Worm (Caenorhabditis elegans) whole organism, young adult: ENCODE results near the gene str-41.

Experiments used
- B0019.2 ChIP-seq: fragments of 200-800 bp; sonication (Bioruptor generic); conservative IDR thresholded peaks from 2 replicates; pipeline ENCODE4 v1.3.6; 2022; ENCODE audit warnings: missing genetic modification reagents, missing genetic modification characterization, missing compliant biosample characterization
- C06A6.2 ChIP-seq: fragments of 200-800 bp; sonication (Bioruptor generic); conservative IDR thresholded peaks from 2 replicates; pipeline ENCODE4 v1.3.6; 2022; ENCODE audit warnings: missing genetic modification characterization, missing compliant biosample characterization
- F10E7.11 ChIP-seq: sonication (generic microtip); optimal IDR thresholded peaks from 2 replicates; lab custom pipeline; 2017; ENCODE audit warnings: mild to moderate bottlenecking, missing genetic modification characterization, moderate library complexity, missing compliant biosample characterization
- F37B4.10 ChIP-seq: fragments of 200-800 bp; sonication (Bioruptor generic); IDR thresholded peaks from 2 replicates; pipeline ENCODE4 v1.3.6; 2022; ENCODE audit warnings: missing genetic modification characterization, missing compliant biosample characterization
- F57A8.1 ChIP-seq: fragments of 200-800 bp; sonication (Bioruptor generic); optimal IDR thresholded peaks from 2 replicates; lab custom pipeline; 2018; ENCODE audit warnings: mild to moderate bottlenecking, missing genetic modification characterization, moderate library complexity, missing compliant biosample characterization
- F57C9.4 ChIP-seq: sonication (generic microtip); optimal IDR thresholded peaks from 2 replicates; lab custom pipeline; 2017; ENCODE audit warnings: mild to moderate bottlenecking, missing genetic modification characterization, missing compliant biosample characterization
- Y53G8AR.9 ChIP-seq: fragments of 200-800 bp; sonication (Bioruptor generic); conservative IDR thresholded peaks from 2 replicates; pipeline ENCODE4 v1.3.6; 2022; ENCODE audit warnings: missing genetic modification reagents, missing genetic modification characterization, missing compliant biosample characterization
- Y79H2A.3 ChIP-seq: fragments of 200-800 bp; sonication (Bioruptor generic); conservative IDR thresholded peaks from 2 replicates; pipeline ENCODE4 v1.3.6; 2022; ENCODE audit warnings: missing genetic modification reagents, missing genetic modification characterization, missing compliant biosample characterization
- aptf-3 ChIP-seq: fragments of 200-800 bp; sonication (Bioruptor generic); IDR thresholded peaks from 2 replicates; pipeline ENCODE4 v1.3.6; 2022; ENCODE audit warnings: missing genetic modification characterization, missing compliant biosample characterization
- attf-3 ChIP-seq: fragments of 200-800 bp; sonication (Bioruptor generic); conservative IDR thresholded peaks from 2 replicates; pipeline ENCODE4 v1.3.6; 2022; ENCODE audit warnings: missing genetic modification reagents, missing genetic modification characterization, missing compliant biosample characterization
- attf-6 ChIP-seq: fragments of 200-800 bp; sonication (Bioruptor generic); IDR thresholded peaks from 2 replicates; pipeline ENCODE4 v1.3.6; 2022; ENCODE audit warnings: missing genetic modification reagents, missing genetic modification characterization, missing compliant biosample characterization
- ceh-27 ChIP-seq: fragments of 200-800 bp; sonication (Bioruptor generic); optimal IDR thresholded peaks from 2 replicates; lab custom pipeline; 2018; ENCODE audit warnings: mild to moderate bottlenecking, missing genetic modification characterization, moderate library complexity, missing compliant biosample characterization
- dox-1 ChIP-seq: fragments of 200-800 bp; sonication (Bioruptor generic); IDR thresholded peaks from 2 replicates; pipeline ENCODE4 v1.3.6; 2022; ENCODE audit warnings: missing genetic modification reagents, missing genetic modification characterization, missing compliant biosample characterization
- fkh-3 ChIP-seq: sonication (generic microtip); optimal IDR thresholded peaks from 2 replicates; lab custom pipeline; 2016; ENCODE audit warnings: mild to moderate bottlenecking, missing genetic modification characterization, missing compliant biosample characterization
- hmg-1.2 ChIP-seq: fragments of 200-800 bp; sonication (Bioruptor generic); IDR thresholded peaks from 2 replicates; pipeline ENCODE4 v1.3.6; 2022; ENCODE audit warnings: missing genetic modification reagents, missing genetic modification characterization, missing compliant biosample characterization
- hmg-20 ChIP-seq: fragments of 200-800 bp; sonication (Bioruptor generic); IDR thresholded peaks from 2 replicates; pipeline ENCODE4 v1.3.6; 2022; ENCODE audit warnings: missing genetic modification reagents, missing genetic modification characterization, missing compliant biosample characterization
- let-526 ChIP-seq: fragments of 200-800 bp; sonication (Bioruptor generic); IDR thresholded peaks from 2 replicates; pipeline ENCODE4 v1.3.6; 2022; ENCODE audit warnings: missing genetic modification reagents, missing genetic modification characterization, missing compliant biosample characterization
- let-607 ChIP-seq, 2 experiments: fragments of 200-800 bp in 1 of 2; sonication (Bioruptor generic) in 1 of 2; sonication (generic microtip) in 1 of 2; optimal IDR thresholded peaks; 2 replicates each; lab custom pipeline; 2016 to 2018; ENCODE audit warnings: mild to moderate bottlenecking in 2 of 2, missing compliant biosample characterization in 2 of 2, missing genetic modification characterization in 2 of 2, moderate library complexity in 2 of 2, missing genotype in 1 of 2
- lin-40 ChIP-seq: sonication (generic microtip); optimal IDR thresholded peaks from 2 replicates; lab custom pipeline; 2016; ENCODE audit warnings: missing genetic modification characterization, mild to moderate bottlenecking, missing compliant biosample characterization, missing genotype, missing genetic modification reagents
- lsl-1 ChIP-seq: fragments of 200-800 bp; sonication (Bioruptor generic); optimal IDR thresholded peaks from 2 replicates; lab custom pipeline; 2018; ENCODE audit warnings: mild to moderate bottlenecking, missing genetic modification characterization, moderate library complexity, missing compliant biosample characterization
- mcd-1 ChIP-seq: fragments of 200-800 bp; sonication (Bioruptor generic); IDR thresholded peaks from 2 replicates; pipeline ENCODE4 v1.3.6; 2022; ENCODE audit warnings: missing genetic modification reagents, missing genetic modification characterization, missing compliant biosample characterization
- mes-4 ChIP-seq: sonication (generic microtip); optimal IDR thresholded peaks from 2 replicates; lab custom pipeline; 2016; ENCODE audit warnings: missing genotype, missing genetic modification characterization, missing compliant biosample characterization
- nhr-179 ChIP-seq: sonication (generic microtip); optimal IDR thresholded peaks from 2 replicates; lab custom pipeline; 2016; ENCODE audit warnings: mild to moderate bottlenecking, missing genetic modification characterization, missing compliant biosample characterization
- nhr-27 ChIP-seq: fragments of 200-800 bp; sonication (Bioruptor generic); optimal IDR thresholded peaks from 2 replicates; lab custom pipeline; 2018; ENCODE audit warnings: mild to moderate bottlenecking, missing genetic modification characterization, moderate library complexity, missing compliant biosample characterization
- nhr-80 ChIP-seq: sonication (generic microtip); optimal IDR thresholded peaks from 2 replicates; lab custom pipeline; 2016; ENCODE audit warnings: missing genetic modification characterization, missing compliant biosample characterization
- nhr-90 ChIP-seq: sonication (generic microtip); optimal IDR thresholded peaks from 2 replicates; lab custom pipeline; 2016; ENCODE audit warnings: missing genotype, mild to moderate bottlenecking, missing genetic modification characterization, missing compliant biosample characterization
- rcor-1 ChIP-seq: fragments of 200-800 bp; sonication (Bioruptor generic); IDR thresholded peaks from 2 replicates; pipeline ENCODE4 v1.3.6; 2022; ENCODE audit warnings: missing genetic modification reagents, missing genetic modification characterization, missing compliant biosample characterization
- repo-1 ChIP-seq: sonication (generic microtip); optimal IDR thresholded peaks from 2 replicates; lab custom pipeline; 2017; ENCODE audit warnings: mild to moderate bottlenecking, missing genetic modification characterization, missing compliant biosample characterization
- sdz-38 ChIP-seq: sonication (generic microtip); optimal IDR thresholded peaks from 2 replicates; lab custom pipeline; 2016; ENCODE audit warnings: missing genotype, missing genetic modification characterization, missing compliant biosample characterization
- snpc-1.1 ChIP-seq: sonication (generic microtip); optimal IDR thresholded peaks from 2 replicates; lab custom pipeline; 2017; ENCODE audit warnings: missing genetic modification characterization, mild to moderate bottlenecking, missing compliant biosample characterization, antibody characterized with exemption, moderate library complexity, missing genotype, missing genetic modification reagents; ENCODE audit not compliant: insufficient read depth
- unc-130 ChIP-seq: sonication (generic microtip); optimal IDR thresholded peaks from 2 replicates; lab custom pipeline; 2016; ENCODE audit warnings: missing genetic modification reagents, missing genetic modification characterization, missing compliant biosample characterization
- zim-3 ChIP-seq: sonication (generic microtip); optimal IDR thresholded peaks from 2 replicates; lab custom pipeline; 2017; ENCODE audit warnings: mild to moderate bottlenecking, missing genetic modification characterization, moderate library complexity, missing compliant biosample characterization

str-41 gene

ce11 chrV:7411695-7412094 lies at the start of gene str-41:
TSS of gene str-41 (plus strand) at chrV:7411995.
- no peak for TF ChIP-seq mcd-1 (GFP tag; lab: Robert Waterston, UW)
- TF ChIP-seq hmg-1.2: no peak
- TF ChIP-seq Y53G8AR.9 (GFP tag; lab: Robert Waterston, UW): no peak
- TF ChIP-seq C06A6.2 (GFP tag; lab: Robert Waterston, UW): no peak

ce11 chrV:7364059-7364458 lies 47.7 kb upstream of the str-41 start, which contains the start of gene cyp-35A2:
TSS of gene cyp-35A2 (minus strand) at chrV:7364182.
- peak; percentile 59 for TF ChIP-seq nhr-80 (tag; lab: Kevin White, UChicago)
- TF ChIP-seq lsl-1 (GFP tag; lab: Kevin White, UChicago): no peak
- TF ChIP-seq zim-3 (tag; lab: Kevin White, UChicago): no peak
- TF ChIP-seq, all 124 proteins: peak for 1

- TF ChIP-seq Y79H2A.3 (GFP tag; lab: Robert Waterston, UW): no peak
- TF ChIP-seq nhr-90 (tag; lab: Kevin White, UChicago): no peak
- TF ChIP-seq C06A6.2 (GFP tag; lab: Robert Waterston, UW): no peak
- TF ChIP-seq, all 124 proteins: peak for 0
Observed at ce11 chrV:7364951-7365350, 46.8 kb upstream of the str-41 start, which contains the start of gene exc-13. TSS of gene exc-13 (plus strand) at chrV:7365251.

ce11 chrV:7369578-7369977 lies 42.2 kb upstream of the str-41 start, which contains the start of gene srj-14:
TSS of gene srj-14 (plus strand) at chrV:7369708.
- no peak for TF ChIP-seq sdz-38 (tag; lab: Kevin White, UChicago)
- no peak for TF ChIP-seq mes-4 (tag; lab: Kevin White, UChicago)
- TF ChIP-seq ceh-27 (GFP tag; lab: Kevin White, UChicago): no peak
- TF ChIP-seq attf-3 (GFP tag; lab: Robert Waterston, UW): no peak
- no peak for TF ChIP-seq Y79H2A.3 (GFP tag; lab: Robert Waterston, UW)
- no peak for TF ChIP-seq F57C9.4 (tag; lab: Kevin White, UChicago)
- no peak for TF ChIP-seq repo-1 (tag; lab: Kevin White, UChicago)
- no peak for TF ChIP-seq nhr-179 (tag; lab: Kevin White, UChicago)
- TF ChIP-seq dox-1 (GFP tag; lab: Robert Waterston, UW): no peak
- TF ChIP-seq F10E7.11 (tag; lab: Kevin White, UChicago): no peak
- TF ChIP-seq, all 124 proteins: peak for 0

ce11 chrV:7374090-7374489 lies 37.7 kb upstream of the str-41 start, which contains the start of gene srx-56:
TSS of gene srx-56 (plus strand) at chrV:7374390.
- TF ChIP-seq aptf-3 (GFP tag; lab: Robert Waterston, UW) (no peak), attf-6 (GFP tag; lab: Robert Waterston, UW) (no peak), let-526 (GFP tag; lab: Robert Waterston, UW) (no peak), let-607 (tag; optimal IDR thresholded peaks at IDR 0.05; lab: Kevin White, UChicago) (no peak), snpc-1.1 (tag; lab: Kevin White, UChicago) (no peak), B0019.2 (no peak), lin-40 (no peak), F57A8.1 (GFP tag; lab: Kevin White, UChicago) (no peak), rcor-1 (GFP tag; lab: Robert Waterston, UW) (no peak), F37B4.10 (GFP tag; lab: Robert Waterston, UW) (no peak), nhr-27 (tag; lab: Kevin White, UChicago) (no peak), fkh-3 (tag; lab: Kevin White, UChicago) (no peak), unc-130 (GFP tag; lab: Kevin White, UChicago) (no peak), hmg-20 (no peak), nhr-80 (tag; lab: Kevin White, UChicago) (no peak)
